Fruit fly (Drosophila melanogaster): Measurements from ENCODE around the gene CG7488.

CG7488 gene

DNA sequence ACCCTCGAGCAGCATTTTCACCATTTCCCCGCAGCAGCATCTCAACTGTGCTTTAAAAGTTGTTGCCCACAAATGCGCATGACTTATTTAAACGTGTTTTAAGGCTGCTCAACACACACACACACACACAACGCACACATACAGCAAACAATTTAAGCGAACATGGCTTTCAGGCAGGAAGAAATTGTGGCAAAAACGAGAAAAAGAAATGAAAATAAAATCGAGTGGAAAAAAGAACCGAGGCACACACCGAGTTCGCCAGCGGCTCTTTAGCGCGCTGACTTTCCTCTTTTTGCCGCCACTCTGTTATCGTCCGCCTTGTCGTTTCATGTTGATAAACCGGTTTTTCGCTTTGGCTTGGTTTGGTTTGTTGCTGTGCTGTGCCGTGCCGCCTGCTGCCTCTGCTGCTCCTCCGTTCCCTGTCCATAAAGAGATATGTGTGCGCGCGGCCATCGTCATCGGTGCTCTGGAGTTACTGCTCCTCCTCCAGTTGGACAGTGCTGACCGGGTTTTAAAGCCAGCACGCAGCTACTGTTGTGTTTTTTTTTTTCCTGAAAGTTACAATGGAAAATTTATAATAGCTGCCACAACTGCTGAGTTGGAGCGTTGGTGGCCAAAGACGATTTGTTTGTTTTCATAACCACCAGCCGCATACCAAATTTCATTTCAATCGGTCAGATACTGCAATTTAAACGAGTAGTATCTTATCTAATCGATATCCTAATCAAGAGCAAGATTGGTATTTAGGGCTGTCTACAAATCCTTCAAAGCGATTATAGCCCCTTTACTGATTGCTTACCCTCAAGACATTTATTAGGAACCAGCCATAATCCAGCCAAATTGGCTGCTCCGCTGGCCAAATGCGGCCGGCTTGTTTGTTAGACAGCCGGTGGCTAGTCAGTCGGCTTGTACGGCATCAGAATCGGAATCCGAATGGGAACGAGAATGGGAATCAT is 20.7 kb downstream of the CG7488 start (continued):
- TF ChIP-seq CG6654 (GFP tag; optimal IDR thresholded peaks at IDR 0.05): no peak
- no peak for TF ChIP-seq br (optimal IDR thresholded peaks at IDR 0.05)
- TF ChIP-seq zfh2 (GFP tag; optimal IDR thresholded peaks at IDR 0.05): no peak
- TF ChIP-seq TFAM (GFP tag; optimal IDR thresholded peaks at IDR 0.05): no peak
- TF ChIP-seq CG10543 (GFP tag; optimal IDR thresholded peaks at IDR 0.05): peak; percentile 37
- TF ChIP-seq pho (GFP tag; optimal IDR thresholded peaks at IDR 0.05): peak; percentile 18
- TF ChIP-seq CG3847 (GFP tag; IDR thresholded peaks at IDR 0.05): 0 out of 2 replicates have a peak, but pooled peaks have one; percentile 15
- TF ChIP-seq CG10654 (GFP tag; optimal IDR thresholded peaks at IDR 0.05): no peak
- TF ChIP-seq usp (GFP tag; optimal IDR thresholded peaks at IDR 0.05): no peak
- no peak for TF ChIP-seq Atf-2 (GFP tag; optimal IDR thresholded peaks at IDR 0.05)
- no peak for TF ChIP-seq run (tag; optimal IDR thresholded peaks at IDR 0.05)
- TF ChIP-seq CG9215 (GFP tag; IDR thresholded peaks at IDR 0.05): no peak
- peak; percentile 69 for TF ChIP-seq cg (GFP tag; optimal IDR thresholded peaks at IDR 0.05)
- TF ChIP-seq CoRest (tag; optimal IDR thresholded peaks at IDR 0.05): peak; percentile 18
- TF ChIP-seq CG8281 (tag; optimal IDR thresholded peaks at IDR 0.05): no peak
- TF ChIP-seq bab2 (GFP tag; optimal IDR thresholded peaks at IDR 0.05): no peak
- TF ChIP-seq Dip2 (GFP tag; IDR thresholded peaks at IDR 0.05): no peak
- TF ChIP-seq CG1603 (tag; optimal IDR thresholded peaks at IDR 0.05): no peak
- no peak for TF ChIP-seq ATbp (GFP tag; optimal IDR thresholded peaks at IDR 0.05)
- TF ChIP-seq CTCF (GFP tag; optimal IDR thresholded peaks at IDR 0.05): no peak
- no peak for TF ChIP-seq CG10209 (GFP tag; optimal IDR thresholded peaks at IDR 0.05)
- peak; percentile 0 for TF ChIP-seq bcd (GFP tag; optimal IDR thresholded peaks at IDR 0.05)
- TF ChIP-seq CG17829 (tag; optimal IDR thresholded peaks at IDR 0.05): no peak
- TF ChIP-seq p53 (GFP tag; optimal IDR thresholded peaks at IDR 0.05): no peak
- TF ChIP-seq CG30403 (GFP tag; optimal IDR thresholded peaks at IDR 0.05): peak; percentile 28
- TF ChIP-seq HmgD (GFP tag; optimal IDR thresholded peaks at IDR 0.05): peak; percentile 2
- no peak for TF ChIP-seq CG14441 (GFP tag; IDR thresholded peaks at IDR 0.05)
- no peak for TF ChIP-seq CG13775 (GFP tag; optimal IDR thresholded peaks at IDR 0.05)
- TF ChIP-seq Ravus (GFP tag; IDR thresholded peaks at IDR 0.05): no peak
- TF ChIP-seq dmrt11E (tag; optimal IDR thresholded peaks at IDR 0.05): peak; percentile 13
- no peak for TF ChIP-seq ro (GFP tag; IDR thresholded peaks at IDR 0.05)
- TF ChIP-seq CG7357 (GFP tag; IDR thresholded peaks at IDR 0.05): no peak
- no peak for TF ChIP-seq ranshi (GFP tag; IDR thresholded peaks at IDR 0.05)
- TF ChIP-seq lov (optimal IDR thresholded peaks at IDR 0.05): no peak
- TF ChIP-seq lov (GFP tag; IDR thresholded peaks at IDR 0.05): 0 out of 3 replicates have a peak, but pooled peaks have one; percentile 6
- TF ChIP-seq Asciz (GFP tag; optimal IDR thresholded peaks at IDR 0.05): no peak
- no peak for TF ChIP-seq seq (GFP tag; IDR thresholded peaks at IDR 0.05)
- TF ChIP-seq fd3F (GFP tag; optimal IDR thresholded peaks at IDR 0.05): no peak
- TF ChIP-seq lab (GFP tag; optimal IDR thresholded peaks at IDR 0.05): peak; percentile 20
- TF ChIP-seq psq (GFP tag; optimal IDR thresholded peaks at IDR 0.05): no peak
- no peak for TF ChIP-seq Atf3 (GFP tag; optimal IDR thresholded peaks at IDR 0.05)
- no peak for TF ChIP-seq dm (GFP tag; optimal IDR thresholded peaks at IDR 0.05)
- TF ChIP-seq YL-1 (GFP tag; optimal IDR thresholded peaks at IDR 0.05): no peak
- no peak for TF ChIP-seq tgo (GFP tag; IDR thresholded peaks at IDR 0.05)
- TF ChIP-seq CG16779 (GFP tag; IDR thresholded peaks at IDR 0.05): no peak
- no peak for TF ChIP-seq fd102C (GFP tag; optimal IDR thresholded peaks at IDR 0.05)
- no peak for TF ChIP-seq chm (GFP tag; IDR thresholded peaks at IDR 0.05)
- TF ChIP-seq CG12744 (GFP tag; optimal IDR thresholded peaks at IDR 0.05): no peak
- TF ChIP-seq otp (GFP tag; IDR thresholded peaks at IDR 0.05): no peak
- TF ChIP-seq fd96Cb (tag; optimal IDR thresholded peaks at IDR 0.05): no peak
- TF ChIP-seq caup (GFP tag; optimal IDR thresholded peaks at IDR 0.05; ENCODE audit: severe bottlenecking): no peak

Data from whole organism, embryonic.